Worm (Caenorhabditis elegans) whole organism, mixed stage, embryonic: ENCODE results near the gene F47B7.4.

Source experiments
- M03D4.4 ChIP-seq: sonication (generic microtip); optimal IDR thresholded peaks from 2 replicates; lab custom pipeline; 2017; ENCODE audit warnings: mild to moderate bottlenecking, missing genetic modification characterization, missing compliant biosample characterization
- bed-3 ChIP-seq: fragments of 200-800 bp; sonication (Bioruptor generic); optimal IDR thresholded peaks from 3 replicates; lab custom pipeline; 2018; ENCODE audit warnings: mild to moderate bottlenecking, missing genetic modification characterization, moderate library complexity, missing compliant biosample characterization
- ceh-83 ChIP-seq: fragments of 200-800 bp; sonication (Bioruptor generic); optimal IDR thresholded peaks from 2 replicates; lab custom pipeline; 2018; ENCODE audit warnings: mild to moderate bottlenecking, missing genetic modification characterization, missing compliant biosample characterization
- ces-1 ChIP-seq: fragments of 150-350 bp; optimal IDR thresholded peaks from 2 replicates; lab custom pipeline; 2014; ENCODE audit warnings: missing biosample characterization, missing genetic modification reagents, missing genetic modification characterization
- elt-1 ChIP-seq: sonication (generic microtip); optimal IDR thresholded peaks from 2 replicates; lab custom pipeline; 2017; ENCODE audit warnings: missing genetic modification characterization, mild to moderate bottlenecking, missing compliant biosample characterization, antibody characterized with exemption, moderate library complexity, borderline replicate concordance; ENCODE audit not compliant: insufficient read depth
- elt-3 ChIP-seq: fragments of 150-350 bp; optimal IDR thresholded peaks from 2 replicates; lab custom pipeline; 2014; ENCODE audit warnings: missing biosample characterization, missing genetic modification characterization
- flh-1 ChIP-seq: fragments of 200-800 bp; sonication (Bioruptor generic); optimal IDR thresholded peaks from 2 replicates; lab custom pipeline; 2018; ENCODE audit warnings: mild to moderate bottlenecking, missing genetic modification characterization, moderate library complexity, missing compliant biosample characterization
- hlh-1 ChIP-seq: fragments of 150-350 bp; optimal IDR thresholded peaks from 2 replicates; lab custom pipeline; 2014; ENCODE audit warnings: missing biosample characterization, missing genetic modification reagents, missing genetic modification characterization
- lin-32 ChIP-seq: fragments of 200-800 bp; sonication (Bioruptor generic); optimal IDR thresholded peaks from 2 replicates; lab custom pipeline; 2018; ENCODE audit warnings: mild to moderate bottlenecking, missing genetic modification characterization, missing compliant biosample characterization
- mab-5 ChIP-seq: fragments of 150-350 bp; optimal IDR thresholded peaks from 2 replicates; lab custom pipeline; 2014; ENCODE audit warnings: missing biosample characterization, missing genetic modification characterization
- mls-2 ChIP-seq: sonication (generic microtip); optimal IDR thresholded peaks from 2 replicates; lab custom pipeline; 2016; ENCODE audit warnings: mild to moderate bottlenecking, missing genetic modification characterization, moderate library complexity, missing compliant biosample characterization
- nhr-2 ChIP-seq: fragments of 150-350 bp; optimal IDR thresholded peaks from 2 replicates; lab custom pipeline; 2014; ENCODE audit warnings: missing biosample characterization, missing genetic modification characterization
- pha-4 ChIP-seq: fragments of 150-350 bp; optimal IDR thresholded peaks from 2 replicates; lab custom pipeline; 2018; ENCODE audit warnings: missing biosample characterization, missing genetic modification reagents, missing genetic modification characterization
- sptf-1 ChIP-seq: sonication (generic microtip); optimal IDR thresholded peaks from 2 replicates; lab custom pipeline; 2017; ENCODE audit warnings: mild to moderate bottlenecking, missing genetic modification characterization, moderate library complexity, missing compliant biosample characterization
- tbx-8 ChIP-seq: fragments of 200-800 bp; sonication (Bioruptor generic); optimal IDR thresholded peaks from 2 replicates; lab custom pipeline; 2018; ENCODE audit warnings: mild to moderate bottlenecking, missing genetic modification characterization, moderate library complexity, missing compliant biosample characterization
- unc-120 ChIP-seq: sonication (generic microtip); optimal IDR thresholded peaks from 2 replicates; lab custom pipeline; 2017; ENCODE audit warnings: missing genetic modification characterization, missing compliant biosample characterization; ENCODE audit not compliant: poor library complexity, severe bottlenecking
- unc-62 ChIP-seq: fragments of 150-350 bp; optimal IDR thresholded peaks from 2 replicates; lab custom pipeline; 2014; ENCODE audit warnings: missing biosample characterization, missing genetic modification reagents, missing genetic modification characterization
- zip-8 ChIP-seq: fragments of 150-350 bp; optimal IDR thresholded peaks from 2 replicates; lab custom pipeline; 2014; ENCODE audit warnings: missing biosample characterization, missing genetic modification characterization
- ztf-11 ChIP-seq: fragments of 150-350 bp; optimal IDR thresholded peaks from 2 replicates; lab custom pipeline; 2014; ENCODE audit warnings: missing biosample characterization, missing genetic modification characterization

The F47B7.4 gene

ce11 chrX:3727274-3727673 lies 39.2 kb downstream of the F47B7.4 start, which contains the start of gene nlp-1:
Gene nlp-1 (plus strand): TSS chrX:3727574.
- TF ChIP-seq mls-2: no peak
- no peak for TF ChIP-seq ztf-11 (tag; lab: Kevin White, UChicago)
- TF ChIP-seq unc-120: no peak
- no peak for TF ChIP-seq flh-1 (GFP tag; lab: Kevin White, UChicago)
- TF ChIP-seq zip-8 (tag; lab: Kevin White, UChicago): no peak
- TF ChIP-seq elt-1 (tag; lab: Kevin White, UChicago): no peak
- TF ChIP-seq M03D4.4: no peak
- TF ChIP-seq sptf-1 (tag; lab: Kevin White, UChicago): no peak
- TF ChIP-seq, all 35 proteins: peak for 0

ce11 chrX:3725437-3725836 lies 41.0 kb downstream of the F47B7.4 start:
- TF ChIP-seq nhr-2 (tag; lab: Kevin White, UChicago): no peak
- no peak for TF ChIP-seq ceh-83 (GFP tag; lab: Kevin White, UChicago)
- no peak for TF ChIP-seq tbx-8
- TF ChIP-seq mab-5: no peak
- TF ChIP-seq lin-32 (GFP tag; lab: Kevin White, UChicago): no peak
- no peak for TF ChIP-seq flh-1 (GFP tag; lab: Kevin White, UChicago)
- TF ChIP-seq unc-62: no peak
- TF ChIP-seq ces-1 (GFP tag; lab: Kevin White, UChicago): no peak
- TF ChIP-seq mls-2: no peak
- TF ChIP-seq zip-8 (tag; lab: Kevin White, UChicago): no peak
- TF ChIP-seq bed-3 (GFP tag; lab: Kevin White, UChicago): no peak
- TF ChIP-seq pha-4 (tag; lab: Kevin White, UChicago): no peak
- TF ChIP-seq unc-120: no peak
- TF ChIP-seq, all 35 proteins: peak for 0

ce11 chrX:3715835-3716234 lies 50.6 kb downstream of the F47B7.4 start:
- no peak for TF ChIP-seq M03D4.4
- TF ChIP-seq hlh-1 (tag; lab: Kevin White, UChicago): no peak
- TF ChIP-seq elt-3 (tag; lab: Kevin White, UChicago): no peak
- no peak for TF ChIP-seq unc-120
- no peak for TF ChIP-seq ceh-83 (GFP tag; lab: Kevin White, UChicago)
- TF ChIP-seq, all 35 proteins: peak for 0
